Worm (Caenorhabditis elegans) whole organism, young adult: Measurements from ENCODE around the gene hira-1.

Source experiments
- C17E4.6 ChIP-seq: fragments of 200-800 bp; sonication (Bioruptor generic); IDR thresholded peaks from 2 replicates; pipeline ENCODE4 v1.3.6; 2022; ENCODE audit warnings: missing genetic modification reagents, missing genetic modification characterization, missing compliant biosample characterization
- D2030.7 ChIP-seq: fragments of 200-800 bp; sonication (Bioruptor generic); IDR thresholded peaks from 2 replicates; pipeline ENCODE4 v1.3.6; 2022; ENCODE audit warnings: missing genetic modification reagents, missing genetic modification characterization, missing compliant biosample characterization
- F10E7.11 ChIP-seq: sonication (generic microtip); optimal IDR thresholded peaks from 2 replicates; lab custom pipeline; 2017; ENCODE audit warnings: mild to moderate bottlenecking, missing genetic modification characterization, moderate library complexity, missing compliant biosample characterization
- F23B12.7 ChIP-seq: sonication (generic microtip); optimal IDR thresholded peaks from 2 replicates; lab custom pipeline; 2017; ENCODE audit warnings: missing genetic modification characterization, mild to moderate bottlenecking, missing compliant biosample characterization, antibody characterized with exemption, moderate library complexity; ENCODE audit not compliant: insufficient read depth
- F37B4.10 ChIP-seq: fragments of 200-800 bp; sonication (Bioruptor generic); IDR thresholded peaks from 2 replicates; pipeline ENCODE4 v1.3.6; 2022; ENCODE audit warnings: missing genetic modification characterization, missing compliant biosample characterization
- F55B11.4 ChIP-seq: sonication (generic microtip); optimal IDR thresholded peaks from 2 replicates; lab custom pipeline; 2016; ENCODE audit warnings: missing compliant biosample characterization, missing genetic modification characterization, borderline replicate concordance; ENCODE audit not compliant: insufficient read depth
- F57A8.1 ChIP-seq: fragments of 200-800 bp; sonication (Bioruptor generic); optimal IDR thresholded peaks from 2 replicates; lab custom pipeline; 2018; ENCODE audit warnings: mild to moderate bottlenecking, missing genetic modification characterization, moderate library complexity, missing compliant biosample characterization
- T26A5.8 ChIP-seq: sonication (generic microtip); optimal IDR thresholded peaks from 2 replicates; lab custom pipeline; 2016; ENCODE audit warnings: missing genetic modification characterization, missing compliant biosample characterization
- Y67H2A.10 ChIP-seq: fragments of 200-800 bp; sonication (Bioruptor generic); conservative IDR thresholded peaks from 2 replicates; pipeline ENCODE4 v1.3.6; 2022; ENCODE audit warnings: missing genetic modification reagents, missing genetic modification characterization, missing compliant biosample characterization
- akir-1 ChIP-seq: fragments of 200-800 bp; sonication (Bioruptor generic); optimal IDR thresholded peaks from 2 replicates; lab custom pipeline; 2018; ENCODE audit warnings: mild to moderate bottlenecking, missing genetic modification characterization, moderate library complexity, missing compliant biosample characterization
- aptf-2 ChIP-seq: fragments of 200-800 bp; sonication (Bioruptor generic); conservative IDR thresholded peaks from 2 replicates; pipeline ENCODE4 v1.3.6; 2022; ENCODE audit warnings: missing genetic modification reagents, missing genetic modification characterization, missing compliant biosample characterization
- athp-1 ChIP-seq: sonication (generic microtip); optimal IDR thresholded peaks from 2 replicates; lab custom pipeline; 2017; ENCODE audit warnings: mild to moderate bottlenecking, missing genetic modification characterization, missing compliant biosample characterization
- attf-5 ChIP-seq: fragments of 200-800 bp; sonication (Bioruptor generic); optimal IDR thresholded peaks from 2 replicates; lab custom pipeline; 2018; ENCODE audit warnings: mild to moderate bottlenecking, missing genetic modification characterization, missing compliant biosample characterization
- bed-2 ChIP-seq: fragments of 200-800 bp; sonication (Bioruptor generic); IDR thresholded peaks from 2 replicates; pipeline ENCODE4 v1.3.6; 2022; ENCODE audit warnings: missing genetic modification reagents, missing genetic modification characterization, missing compliant biosample characterization
- cebp-1 ChIP-seq, 2 experiments: fragments of 200-800 bp in 1 of 2; sonication (Bioruptor generic) in 1 of 2; sonication (generic microtip) in 1 of 2; IDR thresholded peaks in 1 of 2; optimal IDR thresholded peaks in 1 of 2; 2 replicates each; pipeline versions ENCODE4 v1.3.6 to Lab custom; 2017 to 2022; ENCODE audit warnings: missing compliant biosample characterization in 2 of 2, missing genetic modification characterization in 2 of 2, mild to moderate bottlenecking in 1 of 2, missing genetic modification reagents in 1 of 2, moderate library complexity in 1 of 2
- cebp-2 ChIP-seq: fragments of 200-800 bp; sonication (Bioruptor generic); IDR thresholded peaks from 2 replicates; pipeline ENCODE4 v1.3.6; 2022; ENCODE audit warnings: missing genetic modification characterization, missing compliant biosample characterization
- ceh-40 ChIP-seq: fragments of 200-800 bp; sonication (Bioruptor generic); IDR thresholded peaks from 2 replicates; pipeline ENCODE4 v1.3.6; 2022; ENCODE audit warnings: missing genetic modification characterization, missing compliant biosample characterization
- ceh-58 ChIP-seq: fragments of 200-800 bp; sonication (Bioruptor generic); IDR thresholded peaks from 2 replicates; pipeline ENCODE4 v1.3.6; 2022; ENCODE audit warnings: missing genetic modification characterization, missing compliant biosample characterization
- ceh-79 ChIP-seq: sonication (generic microtip); optimal IDR thresholded peaks from 2 replicates; lab custom pipeline; 2017; ENCODE audit warnings: mild to moderate bottlenecking, missing genetic modification characterization, missing compliant biosample characterization
- efl-1 ChIP-seq: fragments of 150-350 bp; optimal IDR thresholded peaks from 2 replicates; lab custom pipeline; 2014; ENCODE audit warnings: missing biosample characterization, missing genetic modification reagents, missing genetic modification characterization
- hmg-20 ChIP-seq: fragments of 200-800 bp; sonication (Bioruptor generic); IDR thresholded peaks from 2 replicates; pipeline ENCODE4 v1.3.6; 2022; ENCODE audit warnings: missing genetic modification reagents, missing genetic modification characterization, missing compliant biosample characterization
- hsf-1 ChIP-seq: fragments of 200-800 bp; sonication (Bioruptor generic); IDR thresholded peaks from 2 replicates; pipeline ENCODE4 v1.3.6; 2022; ENCODE audit warnings: missing genetic modification reagents, missing genetic modification characterization, missing compliant biosample characterization
- lin-26 ChIP-seq: fragments of 200-800 bp; sonication (Bioruptor generic); IDR thresholded peaks from 2 replicates; pipeline ENCODE4 v1.3.6; 2022; ENCODE audit warnings: missing genetic modification reagents, missing genetic modification characterization, missing compliant biosample characterization
- mcd-1 ChIP-seq: fragments of 200-800 bp; sonication (Bioruptor generic); IDR thresholded peaks from 2 replicates; pipeline ENCODE4 v1.3.6; 2022; ENCODE audit warnings: missing genetic modification reagents, missing genetic modification characterization, missing compliant biosample characterization
- mxl-1 ChIP-seq: sonication (generic microtip); optimal IDR thresholded peaks from 2 replicates; lab custom pipeline; 2016; ENCODE audit warnings: missing genetic modification characterization, missing compliant biosample characterization
- nhr-120 ChIP-seq: fragments of 200-800 bp; sonication (Bioruptor generic); IDR thresholded peaks from 2 replicates; pipeline ENCODE4 v1.3.6; 2022; ENCODE audit warnings: missing genetic modification characterization, missing compliant biosample characterization
- nhr-80 ChIP-seq: sonication (generic microtip); optimal IDR thresholded peaks from 2 replicates; lab custom pipeline; 2016; ENCODE audit warnings: missing genetic modification characterization, missing compliant biosample characterization
- pbrm-1 ChIP-seq: fragments of 200-800 bp; sonication (Bioruptor generic); IDR thresholded peaks from 2 replicates; pipeline ENCODE4 v1.3.6; 2022; ENCODE audit warnings: missing genetic modification reagents, missing genetic modification characterization, missing compliant biosample characterization
- pha-4 ChIP-seq: fragments of 150-350 bp; sonication (generic microtip); optimal IDR thresholded peaks from 2 replicates; lab custom pipeline; 2014; ENCODE audit warnings: missing biosample characterization, missing genetic modification reagents, missing genetic modification characterization
- rcor-1 ChIP-seq: fragments of 200-800 bp; sonication (Bioruptor generic); IDR thresholded peaks from 2 replicates; pipeline ENCODE4 v1.3.6; 2022; ENCODE audit warnings: missing genetic modification reagents, missing genetic modification characterization, missing compliant biosample characterization
- snpc-1.1 ChIP-seq: sonication (generic microtip); optimal IDR thresholded peaks from 2 replicates; lab custom pipeline; 2017; ENCODE audit warnings: missing genetic modification characterization, mild to moderate bottlenecking, missing compliant biosample characterization, antibody characterized with exemption, moderate library complexity, missing genotype, missing genetic modification reagents; ENCODE audit not compliant: insufficient read depth
- snpc-1.3 ChIP-seq: sonication (generic microtip); optimal IDR thresholded peaks from 2 replicates; lab custom pipeline; 2017; ENCODE audit warnings: missing genetic modification characterization, mild to moderate bottlenecking, missing compliant biosample characterization, antibody characterized with exemption, moderate library complexity, missing genotype, missing genetic modification reagents; ENCODE audit not compliant: insufficient read depth
- somi-1 ChIP-seq: fragments of 200-800 bp; sonication (Bioruptor generic); optimal IDR thresholded peaks from 2 replicates; lab custom pipeline; 2018; ENCODE audit warnings: mild to moderate bottlenecking, missing genetic modification characterization, missing compliant biosample characterization
- tbx-9 ChIP-seq: sonication (generic microtip); optimal IDR thresholded peaks from 2 replicates; lab custom pipeline; 2016; ENCODE audit warnings: borderline replicate concordance, missing genetic modification characterization, inconsistent platforms, missing compliant biosample characterization
- unc-62 ChIP-seq: fragments of 150-350 bp; optimal IDR thresholded peaks from 2 replicates; lab custom pipeline; 2014; ENCODE audit warnings: missing biosample characterization, missing genetic modification reagents, missing genetic modification characterization
- zfh-2 ChIP-seq: fragments of 200-800 bp; sonication (Bioruptor generic); conservative IDR thresholded peaks from 2 replicates; pipeline ENCODE4 v1.3.6; 2022; ENCODE audit warnings: missing genetic modification reagents, missing genetic modification characterization, missing compliant biosample characterization
- ztf-6 ChIP-seq: fragments of 200-800 bp; sonication (Bioruptor generic); IDR thresholded peaks from 2 replicates; pipeline ENCODE4 v1.3.6; 2022; ENCODE audit warnings: missing genetic modification reagents, missing genetic modification characterization, missing compliant biosample characterization

Gene hira-1

DNA sequence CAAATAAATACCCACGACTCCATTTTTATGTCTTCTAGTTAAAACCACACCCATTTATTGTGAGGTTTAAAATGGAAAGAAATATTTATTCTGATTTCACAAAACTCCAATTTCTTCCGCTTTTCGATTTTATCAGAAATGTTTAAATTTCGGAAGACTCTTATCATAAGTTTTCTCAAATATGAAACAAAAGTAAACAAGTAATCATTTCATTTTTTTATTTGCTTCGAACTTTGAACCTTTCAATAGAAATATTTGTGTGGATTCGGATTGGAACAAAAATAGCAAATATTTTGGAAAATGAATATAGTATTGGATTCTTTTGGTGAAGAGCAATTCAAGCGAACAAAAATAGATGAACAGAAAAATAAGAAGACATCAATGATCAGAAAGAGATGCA lies 30.9 kb downstream of the hira-1 start:
- TF ChIP-seq pha-4 (no peak), Y67H2A.10 (no peak), C17E4.6 (GFP tag; lab: Robert Waterston, UW) (no peak), unc-62 (GFP tag; lab: Kevin White, UChicago) (no peak), zfh-2 (GFP tag; lab: Robert Waterston, UW) (no peak), pbrm-1 (GFP tag; lab: Robert Waterston, UW) (no peak), hmg-20 (GFP tag; lab: Robert Waterston, UW) (no peak), T26A5.8 (tag; lab: Kevin White, UChicago) (no peak), akir-1 (GFP tag; lab: Kevin White, UChicago) (no peak), lin-26 (GFP tag; lab: Robert Waterston, UW) (no peak), nhr-80 (no peak), ceh-40 (GFP tag; lab: Robert Waterston, UW) (no peak)

DNA sequence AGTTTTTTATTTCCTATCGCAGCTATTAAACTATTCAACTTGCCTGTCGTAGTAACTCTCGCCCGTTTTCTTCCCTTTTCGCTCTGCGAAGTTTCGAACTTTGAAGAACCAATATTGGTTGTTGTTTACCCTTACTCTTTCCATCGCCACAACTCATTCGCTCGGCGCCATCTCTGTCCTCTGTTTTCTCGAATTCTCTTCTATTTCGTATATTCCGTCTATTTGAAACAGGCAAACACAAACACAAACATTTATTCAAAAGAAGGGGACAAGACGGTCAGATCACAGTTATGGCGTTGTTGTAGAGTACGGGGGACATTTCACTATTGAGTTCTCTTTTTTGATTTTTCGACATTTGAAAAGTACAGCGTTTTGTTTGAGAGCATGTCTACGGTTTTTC lies 31.9 kb downstream of the hira-1 start:
- no peak for TF ChIP-seq F37B4.10 (GFP tag; lab: Robert Waterston, UW)
- no peak for TF ChIP-seq ztf-6 (GFP tag; lab: Robert Waterston, UW)
- TF ChIP-seq snpc-1.3 (tag; lab: Kevin White, UChicago) = no peak
- no peak for TF ChIP-seq F55B11.4 (tag; lab: Kevin White, UChicago)
- no peak for TF ChIP-seq efl-1 (GFP tag; lab: Kevin White, UChicago)
- TF ChIP-seq somi-1 (GFP tag; lab: Kevin White, UChicago) = no peak
- TF ChIP-seq athp-1 (tag; lab: Kevin White, UChicago) = no peak
- TF ChIP-seq cebp-1 (GFP tag; IDR thresholded peaks at IDR 0.05; lab: Robert Waterston, UW) = no peak
- TF ChIP-seq cebp-1 (tag; optimal IDR thresholded peaks at IDR 0.05; lab: Kevin White, UChicago) = no peak
- TF ChIP-seq ceh-58 (GFP tag; lab: Robert Waterston, UW) = no peak
- no peak for TF ChIP-seq bed-2 (GFP tag; lab: Robert Waterston, UW)
- no peak for TF ChIP-seq F10E7.11 (tag; lab: Kevin White, UChicago)
- TF ChIP-seq cebp-2 (GFP tag; lab: Robert Waterston, UW) = no peak
- TF ChIP-seq F57A8.1 (GFP tag; lab: Kevin White, UChicago) = no peak
- TF ChIP-seq aptf-2 (GFP tag; lab: Robert Waterston, UW) = no peak
- no peak for TF ChIP-seq ceh-79 (tag; lab: Kevin White, UChicago)
- TF ChIP-seq lin-26 (GFP tag; lab: Robert Waterston, UW) = no peak
- TF ChIP-seq, all 124 proteins: peak for 0

DNA sequence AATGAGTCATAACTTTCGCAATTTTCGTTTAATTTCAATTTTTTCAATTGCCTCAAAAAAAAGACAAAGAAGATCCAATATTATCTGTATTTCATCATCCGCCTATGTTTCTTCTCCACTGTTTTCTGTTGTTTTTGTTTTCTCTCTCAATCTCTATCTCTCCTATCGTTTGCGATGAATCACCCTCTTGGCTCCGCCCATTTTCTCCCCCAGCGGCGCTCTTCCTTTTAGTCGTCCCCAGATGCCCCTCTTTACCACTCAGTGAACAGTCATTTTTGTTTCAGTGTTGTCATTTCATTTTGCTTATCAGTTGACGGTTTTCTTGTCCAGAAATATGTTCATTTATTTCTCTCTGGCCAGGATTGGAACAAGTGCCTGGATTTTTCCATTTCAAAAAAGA lies 34.0 kb downstream of the hira-1 start:
- TF ChIP-seq mcd-1 (GFP tag; lab: Robert Waterston, UW) (no peak), attf-5 (GFP tag; lab: Kevin White, UChicago) (peak; percentile 29), tbx-9 (no peak), hsf-1 (GFP tag; lab: Robert Waterston, UW) (no peak), F23B12.7 (tag; lab: Kevin White, UChicago) (no peak), nhr-80 (peak; percentile 66), rcor-1 (GFP tag; lab: Robert Waterston, UW) (no peak), snpc-1.3 (tag; lab: Kevin White, UChicago) (no peak), cebp-1 (GFP tag; IDR thresholded peaks at IDR 0.05; lab: Robert Waterston, UW) (peak; percentile 78), cebp-1 (tag; optimal IDR thresholded peaks at IDR 0.05; lab: Kevin White, UChicago) (peak; percentile 88), snpc-1.1 (tag; lab: Kevin White, UChicago) (no peak), mxl-1 (tag; lab: Kevin White, UChicago) (no peak), lin-26 (GFP tag; lab: Robert Waterston, UW) (no peak), nhr-120 (no peak), D2030.7 (GFP tag; lab: Robert Waterston, UW) (no peak), F55B11.4 (tag; lab: Kevin White, UChicago) (no peak), athp-1 (tag; lab: Kevin White, UChicago) (no peak)
